Fruit fly (Drosophila melanogaster) whole organism, wandering third instar larva: ENCODE data around the gene flfl.

Source experiments
- Abd-B ChIP-seq: fragments of >200 bp; optimal IDR thresholded peaks from 2 replicates; lab custom pipeline; 2017; ENCODE audit warnings: missing biosample characterization, missing genetic modification characterization
- CG32264 ChIP-seq: fragments of 200-800 bp; sonication (Bioruptor generic); optimal IDR thresholded peaks from 2 replicates; lab custom pipeline; 2016; ENCODE audit warnings: missing biosample characterization, missing genetic modification characterization
- CG9705 ChIP-seq: fragments of 200-800 bp; sonication (Bioruptor generic); optimal IDR thresholded peaks from 2 replicates; lab custom pipeline; 2018; ENCODE audit warnings: missing biosample characterization, mild to moderate bottlenecking, missing genetic modification characterization
- CrebA ChIP-seq: fragments of 200-800 bp; sonication (Bioruptor generic); optimal IDR thresholded peaks from 2 replicates; lab custom pipeline; 2016; ENCODE audit warnings: missing biosample characterization, mild to moderate bottlenecking, missing genetic modification characterization, borderline replicate concordance
- Dfd ChIP-seq: fragments of >200 bp; optimal IDR thresholded peaks from 2 replicates; lab custom pipeline; 2017; ENCODE audit warnings: missing biosample characterization, missing genetic modification characterization
- Dif ChIP-seq: fragments of 200-275, 200-300 bp; sonication (Bioruptor generic); optimal IDR thresholded peaks from 2 replicates; lab custom pipeline; 2018; ENCODE audit warnings: missing biosample characterization, missing genetic modification characterization; ENCODE audit not compliant: partially characterized antibody
- GATAd ChIP-seq: sonication (Bioruptor generic); optimal IDR thresholded peaks from 2 replicates; lab custom pipeline; 2016; ENCODE audit warnings: missing biosample characterization, missing genetic modification characterization
- HLH106 ChIP-seq: fragments of 200-800 bp; optimal IDR thresholded peaks from 3 replicates; lab custom pipeline; 2019; ENCODE audit warnings: missing biosample characterization, mild to moderate bottlenecking, missing genetic modification characterization, moderate library complexity
- Hnf4 ChIP-seq: fragments of 200-800 bp; sonication (Bioruptor generic); optimal IDR thresholded peaks from 2 replicates; lab custom pipeline; 2016; ENCODE audit warnings: missing biosample characterization, mild to moderate bottlenecking, missing genetic modification characterization
- Hr78 ChIP-seq: fragments of >200 bp; optimal IDR thresholded peaks from 2 replicates; lab custom pipeline; 2017; ENCODE audit warnings: missing biosample characterization, missing genetic modification characterization
- Hr83 ChIP-seq: fragments of 200-300 bp; sonication (Bioruptor generic); optimal IDR thresholded peaks from 2 replicates; lab custom pipeline; 2016; ENCODE audit warnings: missing biosample characterization, mild to moderate bottlenecking, missing genetic modification characterization, moderate library complexity; ENCODE audit not compliant: poor library complexity, severe bottlenecking
- Mio ChIP-seq: sonication (Bioruptor generic); optimal IDR thresholded peaks from 2 replicates; lab custom pipeline; 2016; ENCODE audit warnings: missing biosample characterization, missing genetic modification characterization
- Myc ChIP-seq: fragments of >200 bp; optimal IDR thresholded peaks from 2 replicates; lab custom pipeline; 2017
- N ChIP-seq: fragments of >200 bp; optimal IDR thresholded peaks from 2 replicates; lab custom pipeline; 2018; ENCODE audit warnings: missing biosample characterization, missing external identifiers, missing genetic modification characterization
- OdsH ChIP-seq: fragments of 200-800 bp; sonication (Bioruptor generic); optimal IDR thresholded peaks from 2 replicates; lab custom pipeline; 2016; ENCODE audit warnings: missing biosample characterization, mild to moderate bottlenecking, missing genetic modification characterization
- Rel ChIP-seq, 2 experiments: fragments of 200-800 bp; sonication (Bioruptor generic) in 1 of 2; optimal IDR thresholded peaks; 2 replicates in 1 of 2; 3 replicates in 1 of 2; lab custom pipeline; 2016 to 2019; ENCODE audit warnings: mild to moderate bottlenecking in 2 of 2, missing biosample characterization in 2 of 2, missing genetic modification characterization in 2 of 2, moderate library complexity in 1 of 2
- Sp1 ChIP-seq: fragments of 200-800 bp; sonication (Bioruptor generic); optimal IDR thresholded peaks from 3 replicates; lab custom pipeline; 2019; ENCODE audit warnings: missing biosample characterization, mild to moderate bottlenecking, missing genetic modification characterization, moderate library complexity
- Vsx2 ChIP-seq: fragments of 200-300, 225-300 bp; sonication (Bioruptor generic); optimal IDR thresholded peaks from 2 replicates; lab custom pipeline; 2018; ENCODE audit warnings: missing biosample characterization, missing genetic modification characterization; ENCODE audit not compliant: partially characterized antibody
- br ChIP-seq: fragments of 200-800 bp; sonication (Bioruptor generic); optimal IDR thresholded peaks from 2 replicates; lab custom pipeline; 2016; ENCODE audit warnings: missing biosample characterization, missing genetic modification characterization
- brk ChIP-seq: fragments of 200-800 bp; sonication (Bioruptor generic); optimal IDR thresholded peaks from 2 replicates; lab custom pipeline; 2016; ENCODE audit warnings: missing biosample characterization, mild to moderate bottlenecking, missing genetic modification characterization
- dl ChIP-seq, 2 experiments: fragments of 175-275, 200-275 bp in 1 of 2; fragments of 200-275 bp in 1 of 2; sonication (Bioruptor generic); optimal IDR thresholded peaks; lab custom pipeline; 2018; ENCODE audit warnings: mild to moderate bottlenecking in 2 of 2, missing biosample characterization in 2 of 2, missing genetic modification characterization in 2 of 2, moderate library complexity in 2 of 2; ENCODE audit not compliant: partially characterized antibody in 2 of 2, insufficient read depth in 1 of 2
- dmrt93B ChIP-seq: fragments of 200-800 bp; sonication (Bioruptor generic); optimal IDR thresholded peaks from 2 replicates; lab custom pipeline; 2018; ENCODE audit warnings: missing biosample characterization, mild to moderate bottlenecking, missing genetic modification characterization
- dsf ChIP-seq: sonication (Bioruptor generic); optimal IDR thresholded peaks from 2 replicates; lab custom pipeline; 2016; ENCODE audit warnings: missing biosample characterization, missing genetic modification characterization, borderline replicate concordance
- ey ChIP-seq: fragments of 200-800 bp; sonication (Bioruptor generic); optimal IDR thresholded peaks from 2 replicates; lab custom pipeline; 2016; ENCODE audit warnings: missing biosample characterization, missing genetic modification characterization
- foxo ChIP-seq, 2 experiments: fragments of 200-800 bp; sonication (Bioruptor generic); optimal IDR thresholded peaks; 2 replicates in 1 of 2; 3 replicates in 1 of 2; lab custom pipeline; 2016 to 2017; ENCODE audit warnings: missing biosample characterization in 2 of 2, missing genetic modification characterization in 2 of 2
- fru ChIP-seq: fragments of 200-800 bp; sonication (Bioruptor generic); optimal IDR thresholded peaks from 3 replicates; lab custom pipeline; 2016; ENCODE audit warnings: missing biosample characterization, mild to moderate bottlenecking, missing genetic modification characterization
- h ChIP-seq: fragments of 200-800 bp; sonication (Bioruptor generic); optimal IDR thresholded peaks from 3 replicates; lab custom pipeline; 2016; ENCODE audit warnings: missing biosample characterization, mild to moderate bottlenecking, missing genetic modification characterization
- jim ChIP-seq: fragments of 175-275, 200-325 bp; sonication (Bioruptor generic); optimal IDR thresholded peaks from 2 replicates; lab custom pipeline; 2016; ENCODE audit warnings: missing biosample characterization, mild to moderate bottlenecking, missing genetic modification characterization
- lola ChIP-seq: fragments of >200 bp; optimal IDR thresholded peaks from 2 replicates; lab custom pipeline; 2017; ENCODE audit warnings: missing biosample characterization, missing genetic modification characterization
- psq ChIP-seq: fragments of 200-800 bp; sonication (Bioruptor generic); optimal IDR thresholded peaks from 3 replicates; lab custom pipeline; 2017; ENCODE audit warnings: missing biosample characterization, mild to moderate bottlenecking, missing genetic modification characterization, moderate library complexity
- rgr ChIP-seq: fragments of 200-800 bp; sonication (Bioruptor generic); optimal IDR thresholded peaks from 3 replicates; lab custom pipeline; 2016; ENCODE audit warnings: missing biosample characterization, mild to moderate bottlenecking, missing genetic modification characterization
- sv ChIP-seq: fragments of 200-800 bp; sonication (Bioruptor generic); optimal IDR thresholded peaks from 3 replicates; lab custom pipeline; 2016; ENCODE audit warnings: missing biosample characterization, missing genetic modification characterization
- tai ChIP-seq: sonication (Bioruptor generic); optimal IDR thresholded peaks from 2 replicates; lab custom pipeline; 2016; ENCODE audit warnings: missing biosample characterization, missing genetic modification characterization
- usp ChIP-seq: fragments of >200 bp; optimal IDR thresholded peaks from 2 replicates; lab custom pipeline; 2017; ENCODE audit warnings: missing biosample characterization, missing genetic modification characterization
- woc ChIP-seq: sonication (Bioruptor generic); optimal IDR thresholded peaks from 2 replicates; lab custom pipeline; 2016; ENCODE audit warnings: missing biosample characterization, mild to moderate bottlenecking, missing genetic modification characterization

Gene flfl

dm6 chr3R:13646729-13647633, 36.7 kb upstream of the flfl start, which contains the start of gene rin:
rin (plus strand) TSS chr3R:13647004.
- peak; percentile 8 for TF ChIP-seq Sp1 (GFP tag; lab: Kevin White, UChicago)
- peak; percentile 42 for TF ChIP-seq Dfd (GFP tag; lab: Kevin White, UChicago)
- TF ChIP-seq foxo (GFP tag; optimal IDR thresholded peaks at IDR 0.05; lab: Kevin White, UChicago) = peak in 1 of 2 experiments; percentile 13
- TF ChIP-seq rgr (GFP tag; lab: Kevin White, UChicago) = peak; percentile 34
- TF ChIP-seq woc = peak; percentile 28
- TF ChIP-seq Rel (GFP tag; optimal IDR thresholded peaks at IDR 0.05; lab: Kevin White, UChicago) = no peak
- peak; percentile 28 for TF ChIP-seq Rel (tag; optimal IDR thresholded peaks at IDR 0.05; lab: Kevin White, UChicago)
- no peak for TF ChIP-seq brk (GFP tag; lab: Kevin White, UChicago)
- TF ChIP-seq dl (GFP tag; optimal IDR thresholded peaks at IDR 0.05; lab: Kevin White, UChicago; ENCODE audit: insufficient read depth in 1 of 2, partially characterized antibody in 2 of 2) = no peak
- TF ChIP-seq Hnf4 (GFP tag; lab: Kevin White, UChicago) = peak; percentile 25
- TF ChIP-seq Dif (GFP tag; lab: Kevin White, UChicago) = no peak
- no peak for TF ChIP-seq N (GFP tag; lab: Kevin White, UChicago)
- TF ChIP-seq HLH106 (tag; lab: Kevin White, UChicago) = peak; percentile 2
- TF ChIP-seq psq (GFP tag; lab: Kevin White, UChicago) = peak; percentile 37
- TF ChIP-seq tai (GFP tag; lab: Kevin White, UChicago) = peak; percentile 27

- TF ChIP-seq Dif (GFP tag; lab: Kevin White, UChicago) (peak; percentile 2), br (GFP tag; lab: Kevin White, UChicago) (no peak), psq (GFP tag; lab: Kevin White, UChicago) (peak; percentile 90), Hnf4 (GFP tag; lab: Kevin White, UChicago) (peak; percentile 26), woc (peak; percentile 26), ey (GFP tag; lab: Kevin White, UChicago) (no peak), Mio (GFP tag; lab: Kevin White, UChicago) (no peak), brk (GFP tag; lab: Kevin White, UChicago) (peak; percentile 61), jim (GFP tag; lab: Kevin White, UChicago) (no peak), OdsH (no peak)
- TF ChIP-seq, all 38 proteins: peak for 5
Observed at dm6 chr3R:13647734-13648541, 35.8 kb upstream of the flfl start.

- TF ChIP-seq Sp1 (GFP tag; lab: Kevin White, UChicago) = no peak
- TF ChIP-seq, all 38 proteins: peak for 0
Observed at dm6 chr3R:13656294-13656693, 27.4 kb upstream of the flfl start, which contains the start of gene Rbp4. Rbp4 (minus strand) TSS chr3R:13656394.

DNA sequence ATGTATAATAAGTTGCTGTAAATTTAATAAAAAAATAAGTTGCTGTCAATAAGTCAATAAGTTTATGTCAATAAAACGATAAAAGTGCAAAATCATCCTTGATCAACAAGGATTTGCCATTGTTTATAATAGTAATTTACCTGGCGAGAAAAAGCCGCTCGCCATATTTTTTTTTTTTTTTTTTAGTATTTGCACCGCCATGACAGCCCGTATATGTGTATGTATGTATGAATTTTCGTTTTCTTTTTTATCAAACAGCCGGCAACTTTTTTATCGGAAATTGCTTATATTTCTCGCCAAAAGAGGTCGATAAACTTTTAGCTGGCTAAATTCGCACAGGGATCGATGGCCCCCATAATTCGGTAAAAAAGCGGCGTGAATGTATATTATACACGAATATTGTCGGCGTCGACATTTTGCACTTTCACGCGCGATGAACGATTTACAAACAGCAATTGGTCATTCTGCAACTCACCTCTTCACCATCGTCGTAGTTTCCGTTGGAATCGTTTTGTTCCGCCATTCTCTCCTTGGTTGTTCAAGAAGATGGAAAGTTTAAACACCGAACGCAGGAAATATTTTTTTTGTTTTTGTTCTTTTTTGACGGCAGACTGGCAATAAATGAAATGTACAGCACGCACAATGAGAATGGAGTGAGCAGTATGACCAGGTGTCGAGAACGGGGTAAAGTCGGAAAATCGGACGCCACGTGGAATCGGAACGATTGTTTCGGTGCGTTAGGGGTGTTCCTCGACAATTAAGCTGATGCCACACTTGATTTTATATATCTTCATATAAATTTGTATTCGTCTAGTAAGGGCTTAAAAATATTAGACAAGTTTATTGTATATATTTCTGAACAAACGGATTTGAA, 23.6 kb upstream of the flfl start, which contains the start of gene Hrb87F:
TSS of gene Hrb87F (minus strand) at position 667 of the 874 bp plus-strand sequence.
- TF ChIP-seq usp (GFP tag; lab: Kevin White, UChicago) = no peak
- no peak for TF ChIP-seq CG9705 (GFP tag; lab: Kevin White, UChicago)
- TF ChIP-seq dsf (GFP tag; lab: Kevin White, UChicago) = no peak
- no peak for TF ChIP-seq h (GFP tag; lab: Kevin White, UChicago)
- TF ChIP-seq psq (GFP tag; lab: Kevin White, UChicago) = no peak
- no peak for TF ChIP-seq foxo (GFP tag; optimal IDR thresholded peaks at IDR 0.05; lab: Kevin White, UChicago)
- no peak for TF ChIP-seq Abd-B
- TF ChIP-seq Hr78 (GFP tag; lab: Kevin White, UChicago) = no peak
- TF ChIP-seq dmrt93B (GFP tag; lab: Kevin White, UChicago) = no peak
- no peak for TF ChIP-seq sv (GFP tag; lab: Kevin White, UChicago)
- TF ChIP-seq CG32264 = no peak
- no peak for TF ChIP-seq rgr (GFP tag; lab: Kevin White, UChicago)
- peak; percentile 90 for TF ChIP-seq jim (GFP tag; lab: Kevin White, UChicago)
- TF ChIP-seq GATAd (GFP tag; lab: Kevin White, UChicago) = no peak
- peak in 1 of 2 experiments; percentile 12 for TF ChIP-seq dl (GFP tag; optimal IDR thresholded peaks at IDR 0.05; lab: Kevin White, UChicago; ENCODE audit: insufficient read depth in 1 of 2, partially characterized antibody in 2 of 2)
- no peak for TF ChIP-seq Vsx2 (GFP tag; lab: Kevin White, UChicago)
- TF ChIP-seq fru (GFP tag; lab: Kevin White, UChicago) = no peak
- no peak for TF ChIP-seq Myc (lab: Kevin White, UChicago)
- peak; percentile 46 for TF ChIP-seq Sp1 (GFP tag; lab: Kevin White, UChicago)
- no peak for TF ChIP-seq ey (GFP tag; lab: Kevin White, UChicago)
- no peak for TF ChIP-seq CrebA (GFP tag; lab: Kevin White, UChicago)
- no peak for TF ChIP-seq Mio (GFP tag; lab: Kevin White, UChicago)
- no peak for TF ChIP-seq lola (GFP tag; lab: Kevin White, UChicago)
- no peak for TF ChIP-seq OdsH
- TF ChIP-seq Hr83 (GFP tag; lab: Kevin White, UChicago) = peak; percentile 70
- peak; percentile 10 for TF ChIP-seq woc
